Fruit fly (Drosophila melanogaster): ENCODE measurements around the gene CG15695.

dm6 chr3R:20830963-20831362 is 11.0 kb upstream of the CG15695 start, which contains the start of gene CG31223:
- TF ChIP-seq EcR (GFP tag; optimal IDR thresholded peaks at IDR 0.05), result no peak
- no peak for TF ChIP-seq Dll (optimal IDR thresholded peaks at IDR 0.05)
- TF ChIP-seq psq (optimal IDR thresholded peaks at IDR 0.05), result no peak
- no peak for TF ChIP-seq CG8478 (optimal IDR thresholded peaks at IDR 0.05)

Data from whole organism.